Worm (Caenorhabditis elegans) whole organism, late embryonic: ENCODE results near the gene sax-1.

Experiments used
- C08G9.2 ChIP-seq: sonication (generic microtip); optimal IDR thresholded peaks from 2 replicates; lab custom pipeline; 2016; ENCODE audit warnings: mild to moderate bottlenecking, missing genetic modification characterization, moderate library complexity, missing compliant biosample characterization
- hlh-13 ChIP-seq: fragments of 200-800 bp; sonication (Bioruptor generic); optimal IDR thresholded peaks from 2 replicates; lab custom pipeline; 2018; ENCODE audit warnings: mild to moderate bottlenecking, missing genetic modification characterization, missing compliant biosample characterization
- hlh-30 ChIP-seq: sonication (generic microtip); optimal IDR thresholded peaks from 2 replicates; lab custom pipeline; 2017; ENCODE audit warnings: antibody characterized with exemption, missing genetic modification characterization, missing compliant biosample characterization; ENCODE audit not compliant: insufficient read depth
- lim-6 ChIP-seq: sonication (generic microtip); optimal IDR thresholded peaks from 2 replicates; lab custom pipeline; 2016; ENCODE audit warnings: missing genetic modification characterization, missing compliant biosample characterization
- pag-3 ChIP-seq: sonication (generic microtip); optimal IDR thresholded peaks from 2 replicates; lab custom pipeline; 2016; ENCODE audit warnings: missing compliant biosample characterization, missing genetic modification characterization, borderline replicate concordance
- pax-1 ChIP-seq: fragments of 150-350 bp; optimal IDR thresholded peaks from 2 replicates; lab custom pipeline; 2014; ENCODE audit warnings: missing biosample characterization, missing genetic modification characterization
- pha-4 ChIP-seq: fragments of 150-350 bp; optimal IDR thresholded peaks from 2 replicates; lab custom pipeline; 2018; ENCODE audit warnings: missing biosample characterization, missing genetic modification reagents, missing genetic modification characterization
- ztf-16 ChIP-seq: sonication (generic microtip); optimal IDR thresholded peaks from 2 replicates; lab custom pipeline; 2017; ENCODE audit warnings: missing genetic modification characterization, missing compliant biosample characterization

ce11 chrX:3601531-3601930 lies 48.4 kb downstream of the sax-1 start, which contains the start of gene C18B2.3:
- TF ChIP-seq lim-6, result no peak
- TF ChIP-seq pha-4 (tag; lab: Kevin White, UChicago), result no peak
- no peak for TF ChIP-seq C08G9.2 (tag; lab: Kevin White, UChicago)
- no peak for TF ChIP-seq pax-1 (tag; lab: Kevin White, UChicago)
- no peak for TF ChIP-seq hlh-30 (tag; lab: Kevin White, UChicago)
- TF ChIP-seq pag-3, result no peak
- no peak for TF ChIP-seq hlh-13 (GFP tag; lab: Kevin White, UChicago)
- TF ChIP-seq ztf-16 (tag; lab: Kevin White, UChicago), result no peak
